Worm (Caenorhabditis elegans) whole organism, late embryonic: ENCODE results near the gene F59E11.2.

Source experiments
- C38D4.7 ChIP-seq: fragments of 200-800 bp; sonication (Bioruptor generic); optimal IDR thresholded peaks from 2 replicates; lab custom pipeline; 2018; ENCODE audit warnings: mild to moderate bottlenecking, missing genetic modification characterization, moderate library complexity, missing compliant biosample characterization
- K02D7.2 ChIP-seq: sonication (generic microtip); optimal IDR thresholded peaks from 2 replicates; lab custom pipeline; 2017; ENCODE audit warnings: mild to moderate bottlenecking, missing genetic modification characterization, missing compliant biosample characterization
- K09A11.1 ChIP-seq: sonication (generic microtip); optimal IDR thresholded peaks from 2 replicates; lab custom pipeline; 2017; ENCODE audit warnings: antibody characterized with exemption, mild to moderate bottlenecking, missing genetic modification characterization, missing compliant biosample characterization; ENCODE audit not compliant: insufficient read depth
- T23F11.4 ChIP-seq: fragments of 200-800 bp; sonication (Bioruptor generic); optimal IDR thresholded peaks from 2 replicates; lab custom pipeline; 2018; ENCODE audit warnings: mild to moderate bottlenecking, missing genetic modification characterization, missing compliant biosample characterization
- Y22D7AL.16 ChIP-seq: sonication (generic microtip); optimal IDR thresholded peaks from 2 replicates; lab custom pipeline; 2016; ENCODE audit warnings: missing genetic modification characterization, missing compliant biosample characterization
- ahr-1 ChIP-seq: sonication (generic microtip); optimal IDR thresholded peaks from 2 replicates; lab custom pipeline; 2016; ENCODE audit warnings: missing genetic modification characterization, missing compliant biosample characterization
- ama-1 ChIP-seq: fragments of 150-350 bp; optimal IDR thresholded peaks from 2 replicates; lab custom pipeline; 2014
- ceh-14 ChIP-seq: sonication (generic microtip); optimal IDR thresholded peaks from 2 replicates; lab custom pipeline; 2016; ENCODE audit warnings: missing genotype, missing genetic modification characterization, missing compliant biosample characterization
- ceh-19 ChIP-seq: fragments of 200-800 bp; sonication (Bioruptor generic); optimal IDR thresholded peaks from 2 replicates; lab custom pipeline; 2018; ENCODE audit warnings: mild to moderate bottlenecking, missing genetic modification characterization, missing compliant biosample characterization
- ceh-24 ChIP-seq: sonication (generic microtip); optimal IDR thresholded peaks from 2 replicates; lab custom pipeline; 2016; ENCODE audit warnings: mild to moderate bottlenecking, missing genetic modification characterization, missing compliant biosample characterization
- ceh-45 ChIP-seq: fragments of 200-800 bp; sonication (Bioruptor generic); IDR thresholded peaks from 2 replicates; pipeline ENCODE4 v1.3.6; 2022; ENCODE audit warnings: missing genetic modification reagents, missing genetic modification characterization, missing compliant biosample characterization
- ceh-6 ChIP-seq: fragments of 200-800 bp; sonication (Bioruptor generic); optimal IDR thresholded peaks from 2 replicates; lab custom pipeline; 2018; ENCODE audit warnings: mild to moderate bottlenecking, missing genetic modification characterization, missing compliant biosample characterization
- che-1 ChIP-seq: sonication (generic microtip); optimal IDR thresholded peaks from 2 replicates; lab custom pipeline; 2016; ENCODE audit warnings: mild to moderate bottlenecking, missing genetic modification characterization, missing compliant biosample characterization
- dve-1 ChIP-seq: sonication (generic microtip); optimal IDR thresholded peaks from 2 replicates; lab custom pipeline; 2017; ENCODE audit warnings: antibody characterized with exemption, mild to moderate bottlenecking, missing genetic modification characterization, missing compliant biosample characterization
- elt-4 ChIP-seq: sonication (generic microtip); optimal IDR thresholded peaks from 2 replicates; lab custom pipeline; 2016; ENCODE audit warnings: missing genetic modification characterization, missing compliant biosample characterization
- ets-4 ChIP-seq: sonication (generic microtip); optimal IDR thresholded peaks from 2 replicates; lab custom pipeline; 2016; ENCODE audit warnings: missing genetic modification characterization, missing compliant biosample characterization
- eyg-1 ChIP-seq: sonication (generic microtip); optimal IDR thresholded peaks from 2 replicates; lab custom pipeline; 2016; ENCODE audit warnings: missing genotype, missing genetic modification characterization, missing compliant biosample characterization
- gmeb-2 ChIP-seq: sonication (generic microtip); optimal IDR thresholded peaks from 2 replicates; lab custom pipeline; 2016; ENCODE audit warnings: missing genetic modification characterization, inconsistent platforms, missing compliant biosample characterization
- hlh-15 ChIP-seq: sonication (generic microtip); optimal IDR thresholded peaks from 2 replicates; lab custom pipeline; 2016; ENCODE audit warnings: missing genetic modification characterization, missing compliant biosample characterization
- lin-11 ChIP-seq: fragments of 200-800 bp; sonication (Bioruptor generic); optimal IDR thresholded peaks from 2 replicates; lab custom pipeline; 2018; ENCODE audit warnings: mild to moderate bottlenecking, missing genetic modification characterization, missing compliant biosample characterization
- nhr-11 ChIP-seq: fragments of 150-350 bp; optimal IDR thresholded peaks from 2 replicates; lab custom pipeline; 2014; ENCODE audit warnings: missing biosample characterization, missing genetic modification characterization
- nhr-232 ChIP-seq: sonication (generic microtip); optimal IDR thresholded peaks from 2 replicates; lab custom pipeline; 2016; ENCODE audit warnings: missing genetic modification characterization, missing compliant biosample characterization
- odd-2 ChIP-seq: sonication (generic microtip); optimal IDR thresholded peaks from 2 replicates; lab custom pipeline; 2017; ENCODE audit warnings: antibody characterized with exemption, mild to moderate bottlenecking, missing genetic modification characterization, missing compliant biosample characterization
- pag-3 ChIP-seq: sonication (generic microtip); optimal IDR thresholded peaks from 2 replicates; lab custom pipeline; 2016; ENCODE audit warnings: missing compliant biosample characterization, missing genetic modification characterization, borderline replicate concordance
- pat-9 ChIP-seq: fragments of 200-800 bp; sonication (Bioruptor generic); optimal IDR thresholded peaks from 2 replicates; lab custom pipeline; 2018; ENCODE audit warnings: mild to moderate bottlenecking, missing genetic modification characterization, moderate library complexity, missing compliant biosample characterization
- pha-2 ChIP-seq: sonication (generic microtip); optimal IDR thresholded peaks from 2 replicates; lab custom pipeline; 2017; ENCODE audit warnings: mild to moderate bottlenecking, missing genetic modification characterization, missing compliant biosample characterization
- pha-4 ChIP-seq: fragments of 150-350 bp; optimal IDR thresholded peaks from 2 replicates; lab custom pipeline; 2018; ENCODE audit warnings: missing biosample characterization, missing genetic modification reagents, missing genetic modification characterization
- pqm-1 ChIP-seq: sonication (generic microtip); optimal IDR thresholded peaks from 2 replicates; lab custom pipeline; 2016; ENCODE audit warnings: missing genetic modification characterization, missing compliant biosample characterization
- ref-2 ChIP-seq: sonication (generic microtip); optimal IDR thresholded peaks from 2 replicates; lab custom pipeline; 2016; ENCODE audit warnings: missing genetic modification characterization, missing compliant biosample characterization
- rnt-1 ChIP-seq: sonication (generic microtip); optimal IDR thresholded peaks from 2 replicates; lab custom pipeline; 2016; ENCODE audit warnings: missing genetic modification characterization, missing compliant biosample characterization
- sdc-2 ChIP-seq: sonication (generic microtip); optimal IDR thresholded peaks from 2 replicates; lab custom pipeline; 2016; ENCODE audit warnings: missing genotype, missing genetic modification characterization, missing compliant biosample characterization
- sox-2 ChIP-seq: fragments of 200-800 bp; sonication (Bioruptor generic); IDR thresholded peaks from 2 replicates; pipeline ENCODE4 v1.3.6; 2022; ENCODE audit warnings: missing genetic modification reagents, missing genetic modification characterization, missing compliant biosample characterization
- syd-9 ChIP-seq: sonication (generic microtip); optimal IDR thresholded peaks from 2 replicates; lab custom pipeline; 2016; ENCODE audit warnings: mild to moderate bottlenecking, missing genetic modification characterization, moderate library complexity, missing compliant biosample characterization
- tbx-7 ChIP-seq: sonication (generic microtip); optimal IDR thresholded peaks from 2 replicates; lab custom pipeline; 2016; ENCODE audit warnings: missing genotype, missing genetic modification characterization, missing compliant biosample characterization
- unc-3 ChIP-seq, 2 experiments: fragments of 200-800 bp in 1 of 2; sonication (Bioruptor generic) in 1 of 2; sonication (generic microtip) in 1 of 2; conservative IDR thresholded peaks in 1 of 2; optimal IDR thresholded peaks in 1 of 2; 2 replicates each; pipeline versions ENCODE4 v1.3.6 to Lab custom; 2016 to 2022; ENCODE audit warnings: missing compliant biosample characterization in 2 of 2, missing genetic modification characterization in 2 of 2, missing genetic modification reagents in 1 of 2
- unc-55 ChIP-seq: sonication (generic microtip); optimal IDR thresholded peaks from 2 replicates; lab custom pipeline; 2017; ENCODE audit warnings: missing biosample characterization, missing genetic modification reagents, missing genetic modification characterization
- unc-86 ChIP-seq: sonication (generic microtip); optimal IDR thresholded peaks from 2 replicates; lab custom pipeline; 2016; ENCODE audit warnings: missing genetic modification characterization, missing compliant biosample characterization
- ztf-16 ChIP-seq: sonication (generic microtip); optimal IDR thresholded peaks from 2 replicates; lab custom pipeline; 2017; ENCODE audit warnings: missing genetic modification characterization, missing compliant biosample characterization

Gene F59E11.2

ce11 chrV:9022078-9022477 lies 20.8 kb downstream of the F59E11.2 start, which contains the start of gene oac-41:
Gene oac-41 (minus strand): TSS chrV:9022178.
- no peak for TF ChIP-seq ahr-1 (tag; lab: Kevin White, UChicago)
- no peak for TF ChIP-seq ref-2
- TF ChIP-seq pqm-1 (tag; lab: Kevin White, UChicago) = no peak
- no peak for TF ChIP-seq ztf-16
- TF ChIP-seq ceh-19 (GFP tag; lab: Kevin White, UChicago) = no peak
- TF ChIP-seq odd-2 (tag; lab: Kevin White, UChicago) = no peak
- no peak for TF ChIP-seq ceh-14 (tag; lab: Kevin White, UChicago)
- no peak for TF ChIP-seq elt-4 (tag; lab: Kevin White, UChicago)
- TF ChIP-seq che-1 (tag; lab: Kevin White, UChicago) = no peak
- TF ChIP-seq, all 69 proteins: peak for 0

- no peak for TF ChIP-seq gmeb-2 (tag; lab: Kevin White, UChicago)
- TF ChIP-seq K09A11.1 (tag; lab: Kevin White, UChicago) = no peak
- TF ChIP-seq pha-4 (tag; lab: Kevin White, UChicago) = no peak
- no peak for TF ChIP-seq nhr-232 (tag; lab: Kevin White, UChicago)
- TF ChIP-seq ceh-24 = no peak
- TF ChIP-seq unc-3 (GFP tag; conservative IDR thresholded peaks at IDR 0.05; lab: Robert Waterston, UW) = no peak
- TF ChIP-seq unc-3 (tag; optimal IDR thresholded peaks at IDR 0.05; lab: Kevin White, UChicago) = no peak
- no peak for TF ChIP-seq sox-2 (GFP tag; lab: Robert Waterston, UW)
- TF ChIP-seq ceh-45 = no peak
- TF ChIP-seq tbx-7 (tag; lab: Kevin White, UChicago) = no peak
- TF ChIP-seq sdc-2 = no peak
- no peak for TF ChIP-seq ama-1 (lab: Kevin White, UChicago)
- no peak for TF ChIP-seq ceh-6 (GFP tag; lab: Kevin White, UChicago)
- no peak for TF ChIP-seq pag-3 (tag; lab: Kevin White, UChicago)
- TF ChIP-seq nhr-11 = no peak
- TF ChIP-seq hlh-15 (tag; lab: Kevin White, UChicago) = no peak
- TF ChIP-seq T23F11.4 (GFP tag; lab: Kevin White, UChicago) = no peak
- no peak for TF ChIP-seq syd-9
These were observed 23.4 kb downstream of the F59E11.2 start, which contains the start of gene bus-1 for ce11 chrV:9024713-9025112. Gene bus-1 (minus strand): TSS chrV:9024813.

ce11 chrV:9030248-9030647 lies 29.0 kb downstream of the F59E11.2 start, which contains the start of gene C25E10.5:
Gene C25E10.5 (plus strand): TSS chrV:9030548.
- no peak for TF ChIP-seq sox-2 (GFP tag; lab: Robert Waterston, UW)
- TF ChIP-seq unc-55 (GFP tag; lab: Kevin White, UChicago) = no peak
- no peak for TF ChIP-seq C38D4.7 (GFP tag; lab: Kevin White, UChicago)
- TF ChIP-seq lin-11 (tag; lab: Kevin White, UChicago) = no peak

ce11 chrV:9033267-9033666 lies 32.0 kb downstream of the F59E11.2 start, which contains the start of gene C25E10.4:
Gene C25E10.4 (plus strand): TSS chrV:9033567.
- no peak for TF ChIP-seq pat-9 (tag; lab: Kevin White, UChicago)
- no peak for TF ChIP-seq gmeb-2 (tag; lab: Kevin White, UChicago)
- TF ChIP-seq sox-2 (GFP tag; lab: Robert Waterston, UW) = no peak
- no peak for TF ChIP-seq ceh-6 (GFP tag; lab: Kevin White, UChicago)
- no peak for TF ChIP-seq ceh-19 (GFP tag; lab: Kevin White, UChicago)
- no peak for TF ChIP-seq odd-2 (tag; lab: Kevin White, UChicago)
- TF ChIP-seq ets-4 (tag; lab: Kevin White, UChicago) = no peak
- TF ChIP-seq unc-86 (tag; lab: Kevin White, UChicago) = no peak
- no peak for TF ChIP-seq dve-1 (tag; lab: Kevin White, UChicago)
- no peak for TF ChIP-seq Y22D7AL.16 (tag; lab: Kevin White, UChicago)
- TF ChIP-seq pha-2 (tag; lab: Kevin White, UChicago) = no peak
- TF ChIP-seq K02D7.2 (tag; lab: Kevin White, UChicago) = no peak
- TF ChIP-seq unc-3 (GFP tag; conservative IDR thresholded peaks at IDR 0.05; lab: Robert Waterston, UW) = no peak
- no peak for TF ChIP-seq unc-3 (tag; optimal IDR thresholded peaks at IDR 0.05; lab: Kevin White, UChicago)
- no peak for TF ChIP-seq eyg-1 (tag; lab: Kevin White, UChicago)
- no peak for TF ChIP-seq rnt-1 (tag; lab: Kevin White, UChicago)
